Worm (Caenorhabditis elegans) whole organism, young adult: ENCODE measurements around the gene C41H7.9.

ENCODE experiments used
- B0336.3 ChIP-seq: fragments of 200-800 bp; sonication (Bioruptor generic); IDR thresholded peaks from 2 replicates; pipeline ENCODE4 v1.3.6; 2022; ENCODE audit warnings: missing genetic modification characterization, missing compliant biosample characterization
- F10E7.11 ChIP-seq: sonication (generic microtip); optimal IDR thresholded peaks from 2 replicates; lab custom pipeline; 2017; ENCODE audit warnings: mild to moderate bottlenecking, missing genetic modification characterization, moderate library complexity, missing compliant biosample characterization
- F33H1.4 ChIP-seq: fragments of 200-800 bp; sonication (Bioruptor generic); IDR thresholded peaks from 2 replicates; pipeline ENCODE4 v1.3.6; 2022; ENCODE audit warnings: missing genetic modification reagents, missing genetic modification characterization, missing compliant biosample characterization
- F37B4.10 ChIP-seq: fragments of 200-800 bp; sonication (Bioruptor generic); IDR thresholded peaks from 2 replicates; pipeline ENCODE4 v1.3.6; 2022; ENCODE audit warnings: missing genetic modification characterization, missing compliant biosample characterization
- F49E8.2 ChIP-seq: sonication (generic microtip); optimal IDR thresholded peaks from 3 replicates; lab custom pipeline; 2017; ENCODE audit warnings: missing genetic modification characterization, mild to moderate bottlenecking, missing compliant biosample characterization, antibody characterized with exemption, moderate library complexity; ENCODE audit not compliant: insufficient read depth
- K11D2.4 ChIP-seq: fragments of 200-800 bp; sonication (Bioruptor generic); IDR thresholded peaks from 2 replicates; pipeline ENCODE4 v1.3.6; 2022; ENCODE audit warnings: missing genetic modification reagents, missing genetic modification characterization, missing compliant biosample characterization
- K12H6.12 ChIP-seq: fragments of 200-800 bp; sonication (Bioruptor generic); optimal IDR thresholded peaks from 2 replicates; lab custom pipeline; 2018; ENCODE audit warnings: mild to moderate bottlenecking, missing genetic modification characterization, missing compliant biosample characterization
- Y53G8AR.9 ChIP-seq: fragments of 200-800 bp; sonication (Bioruptor generic); conservative IDR thresholded peaks from 2 replicates; pipeline ENCODE4 v1.3.6; 2022; ENCODE audit warnings: missing genetic modification reagents, missing genetic modification characterization, missing compliant biosample characterization
- Y56A3A.18 ChIP-seq: fragments of 200-800 bp; sonication (Bioruptor generic); IDR thresholded peaks from 2 replicates; pipeline ENCODE4 v1.3.6; 2022; ENCODE audit warnings: missing genetic modification reagents, missing genetic modification characterization, missing compliant biosample characterization
- Y67H2A.10 ChIP-seq: fragments of 200-800 bp; sonication (Bioruptor generic); conservative IDR thresholded peaks from 2 replicates; pipeline ENCODE4 v1.3.6; 2022; ENCODE audit warnings: missing genetic modification reagents, missing genetic modification characterization, missing compliant biosample characterization
- akir-1 ChIP-seq: fragments of 200-800 bp; sonication (Bioruptor generic); optimal IDR thresholded peaks from 2 replicates; lab custom pipeline; 2018; ENCODE audit warnings: mild to moderate bottlenecking, missing genetic modification characterization, moderate library complexity, missing compliant biosample characterization
- athp-1 ChIP-seq: sonication (generic microtip); optimal IDR thresholded peaks from 2 replicates; lab custom pipeline; 2017; ENCODE audit warnings: mild to moderate bottlenecking, missing genetic modification characterization, missing compliant biosample characterization
- attf-3 ChIP-seq: fragments of 200-800 bp; sonication (Bioruptor generic); conservative IDR thresholded peaks from 2 replicates; pipeline ENCODE4 v1.3.6; 2022; ENCODE audit warnings: missing genetic modification reagents, missing genetic modification characterization, missing compliant biosample characterization
- attf-5 ChIP-seq: fragments of 200-800 bp; sonication (Bioruptor generic); optimal IDR thresholded peaks from 2 replicates; lab custom pipeline; 2018; ENCODE audit warnings: mild to moderate bottlenecking, missing genetic modification characterization, missing compliant biosample characterization
- attf-6 ChIP-seq: fragments of 200-800 bp; sonication (Bioruptor generic); IDR thresholded peaks from 2 replicates; pipeline ENCODE4 v1.3.6; 2022; ENCODE audit warnings: missing genetic modification reagents, missing genetic modification characterization, missing compliant biosample characterization
- bed-2 ChIP-seq: fragments of 200-800 bp; sonication (Bioruptor generic); IDR thresholded peaks from 2 replicates; pipeline ENCODE4 v1.3.6; 2022; ENCODE audit warnings: missing genetic modification reagents, missing genetic modification characterization, missing compliant biosample characterization
- ccch-3 ChIP-seq: fragments of 200-800 bp; sonication (Bioruptor generic); optimal IDR thresholded peaks from 2 replicates; lab custom pipeline; 2018; ENCODE audit warnings: mild to moderate bottlenecking, missing genetic modification characterization, missing compliant biosample characterization
- cebp-2 ChIP-seq: fragments of 200-800 bp; sonication (Bioruptor generic); IDR thresholded peaks from 2 replicates; pipeline ENCODE4 v1.3.6; 2022; ENCODE audit warnings: missing genetic modification characterization, missing compliant biosample characterization
- ceh-27 ChIP-seq: fragments of 200-800 bp; sonication (Bioruptor generic); optimal IDR thresholded peaks from 2 replicates; lab custom pipeline; 2018; ENCODE audit warnings: mild to moderate bottlenecking, missing genetic modification characterization, moderate library complexity, missing compliant biosample characterization
- ceh-79 ChIP-seq: sonication (generic microtip); optimal IDR thresholded peaks from 2 replicates; lab custom pipeline; 2017; ENCODE audit warnings: mild to moderate bottlenecking, missing genetic modification characterization, missing compliant biosample characterization
- dpl-1 ChIP-seq: fragments of 150-350 bp; optimal IDR thresholded peaks from 2 replicates; lab custom pipeline; 2014; ENCODE audit warnings: missing biosample characterization, missing genetic modification reagents, missing genetic modification characterization
- ets-4 ChIP-seq: fragments of 200-800 bp; sonication (Bioruptor generic); optimal IDR thresholded peaks from 2 replicates; lab custom pipeline; 2018; ENCODE audit warnings: mild to moderate bottlenecking, missing genetic modification characterization, missing compliant biosample characterization
- gei-17 ChIP-seq: fragments of 200-800 bp; sonication (Bioruptor generic); optimal IDR thresholded peaks from 2 replicates; lab custom pipeline; 2018; ENCODE audit warnings: mild to moderate bottlenecking, missing genetic modification characterization, missing compliant biosample characterization
- hrde-1 ChIP-seq: sonication (generic microtip); optimal IDR thresholded peaks from 2 replicates; lab custom pipeline; 2016; ENCODE audit warnings: missing genetic modification characterization, mild to moderate bottlenecking, missing compliant biosample characterization, moderate library complexity, missing genotype, missing genetic modification reagents, borderline replicate concordance
- lag-1 ChIP-seq: fragments of 200-800 bp; sonication (Bioruptor generic); IDR thresholded peaks from 2 replicates; pipeline ENCODE4 v1.3.6; 2022; ENCODE audit warnings: missing genetic modification reagents, missing genetic modification characterization, missing compliant biosample characterization
- let-526 ChIP-seq: fragments of 200-800 bp; sonication (Bioruptor generic); IDR thresholded peaks from 2 replicates; pipeline ENCODE4 v1.3.6; 2022; ENCODE audit warnings: missing genetic modification reagents, missing genetic modification characterization, missing compliant biosample characterization
- lin-26 ChIP-seq: fragments of 200-800 bp; sonication (Bioruptor generic); IDR thresholded peaks from 2 replicates; pipeline ENCODE4 v1.3.6; 2022; ENCODE audit warnings: missing genetic modification reagents, missing genetic modification characterization, missing compliant biosample characterization
- lin-35 ChIP-seq, 3 experiments: fragments of 150-350 bp in 2 of 3; sonication (generic microtip) in 1 of 3; optimal IDR thresholded peaks; 2 replicates each; lab custom pipeline; 2014 to 2018; ENCODE audit warnings: missing biosample characterization in 3 of 3, missing genetic modification characterization in 3 of 3, missing genetic modification reagents in 3 of 3
- lin-54 ChIP-seq: fragments of 200-800 bp; sonication (Bioruptor generic); optimal IDR thresholded peaks from 2 replicates; lab custom pipeline; 2018; ENCODE audit warnings: mild to moderate bottlenecking, missing genetic modification characterization, missing compliant biosample characterization
- lsy-27 ChIP-seq: sonication (generic microtip); optimal IDR thresholded peaks from 2 replicates; lab custom pipeline; 2017; ENCODE audit warnings: missing genetic modification characterization, mild to moderate bottlenecking, missing compliant biosample characterization, antibody characterized with exemption, missing genotype, borderline replicate concordance; ENCODE audit not compliant: insufficient read depth
- madf-3 ChIP-seq: fragments of 200-800 bp; sonication (Bioruptor generic); IDR thresholded peaks from 2 replicates; pipeline ENCODE4 v1.3.6; 2022; ENCODE audit warnings: missing genetic modification reagents, missing genetic modification characterization, missing compliant biosample characterization
- mcd-1 ChIP-seq: fragments of 200-800 bp; sonication (Bioruptor generic); IDR thresholded peaks from 2 replicates; pipeline ENCODE4 v1.3.6; 2022; ENCODE audit warnings: missing genetic modification reagents, missing genetic modification characterization, missing compliant biosample characterization
- mes-4 ChIP-seq: sonication (generic microtip); optimal IDR thresholded peaks from 2 replicates; lab custom pipeline; 2016; ENCODE audit warnings: missing genotype, missing genetic modification characterization, missing compliant biosample characterization
- nfyb-1 ChIP-seq: fragments of 200-800 bp; sonication (Bioruptor generic); IDR thresholded peaks from 2 replicates; pipeline ENCODE4 v1.3.6; 2022; ENCODE audit warnings: missing genetic modification reagents, missing genetic modification characterization, missing compliant biosample characterization
- nhr-120 ChIP-seq: fragments of 200-800 bp; sonication (Bioruptor generic); IDR thresholded peaks from 2 replicates; pipeline ENCODE4 v1.3.6; 2022; ENCODE audit warnings: missing genetic modification characterization, missing compliant biosample characterization
- pbrm-1 ChIP-seq: fragments of 200-800 bp; sonication (Bioruptor generic); IDR thresholded peaks from 2 replicates; pipeline ENCODE4 v1.3.6; 2022; ENCODE audit warnings: missing genetic modification reagents, missing genetic modification characterization, missing compliant biosample characterization
- pha-4 ChIP-seq: fragments of 150-350 bp; sonication (generic microtip); optimal IDR thresholded peaks from 2 replicates; lab custom pipeline; 2014; ENCODE audit warnings: missing biosample characterization, missing genetic modification reagents, missing genetic modification characterization
- repo-1 ChIP-seq: sonication (generic microtip); optimal IDR thresholded peaks from 2 replicates; lab custom pipeline; 2017; ENCODE audit warnings: mild to moderate bottlenecking, missing genetic modification characterization, missing compliant biosample characterization
- rpc-1 ChIP-seq, 2 experiments: fragments of 150-350 bp in 1 of 2; sonication (generic microtip) in 1 of 2; optimal IDR thresholded peaks; 2 replicates each; lab custom pipeline; 2014 to 2018; ENCODE audit warnings: missing biosample characterization in 1 of 2, missing genetic modification characterization in 1 of 2, missing genetic modification reagents in 1 of 2, missing genotype in 1 of 2
- sea-2 ChIP-seq: fragments of 200-800 bp; sonication (Bioruptor generic); IDR thresholded peaks from 2 replicates; pipeline ENCODE4 v1.3.6; 2022; ENCODE audit warnings: missing genetic modification characterization, missing compliant biosample characterization
- sptf-2 ChIP-seq: fragments of 200-800 bp; sonication (Bioruptor generic); optimal IDR thresholded peaks from 2 replicates; lab custom pipeline; 2018; ENCODE audit warnings: mild to moderate bottlenecking, missing genetic modification characterization, missing compliant biosample characterization
- tbx-9 ChIP-seq: sonication (generic microtip); optimal IDR thresholded peaks from 2 replicates; lab custom pipeline; 2016; ENCODE audit warnings: borderline replicate concordance, missing genetic modification characterization, inconsistent platforms, missing compliant biosample characterization
- tlf-1 ChIP-seq: fragments of 200-800 bp; sonication (Bioruptor generic); optimal IDR thresholded peaks from 2 replicates; lab custom pipeline; 2018; ENCODE audit warnings: mild to moderate bottlenecking, missing genetic modification characterization, missing compliant biosample characterization
- unc-130 ChIP-seq: sonication (generic microtip); optimal IDR thresholded peaks from 2 replicates; lab custom pipeline; 2016; ENCODE audit warnings: missing genetic modification reagents, missing genetic modification characterization, missing compliant biosample characterization
- zfh-2 ChIP-seq: fragments of 200-800 bp; sonication (Bioruptor generic); conservative IDR thresholded peaks from 2 replicates; pipeline ENCODE4 v1.3.6; 2022; ENCODE audit warnings: missing genetic modification reagents, missing genetic modification characterization, missing compliant biosample characterization
- zim-3 ChIP-seq: sonication (generic microtip); optimal IDR thresholded peaks from 2 replicates; lab custom pipeline; 2017; ENCODE audit warnings: mild to moderate bottlenecking, missing genetic modification characterization, moderate library complexity, missing compliant biosample characterization
- ztf-6 ChIP-seq: fragments of 200-800 bp; sonication (Bioruptor generic); IDR thresholded peaks from 2 replicates; pipeline ENCODE4 v1.3.6; 2022; ENCODE audit warnings: missing genetic modification reagents, missing genetic modification characterization, missing compliant biosample characterization

The C41H7.9 gene

DNA sequence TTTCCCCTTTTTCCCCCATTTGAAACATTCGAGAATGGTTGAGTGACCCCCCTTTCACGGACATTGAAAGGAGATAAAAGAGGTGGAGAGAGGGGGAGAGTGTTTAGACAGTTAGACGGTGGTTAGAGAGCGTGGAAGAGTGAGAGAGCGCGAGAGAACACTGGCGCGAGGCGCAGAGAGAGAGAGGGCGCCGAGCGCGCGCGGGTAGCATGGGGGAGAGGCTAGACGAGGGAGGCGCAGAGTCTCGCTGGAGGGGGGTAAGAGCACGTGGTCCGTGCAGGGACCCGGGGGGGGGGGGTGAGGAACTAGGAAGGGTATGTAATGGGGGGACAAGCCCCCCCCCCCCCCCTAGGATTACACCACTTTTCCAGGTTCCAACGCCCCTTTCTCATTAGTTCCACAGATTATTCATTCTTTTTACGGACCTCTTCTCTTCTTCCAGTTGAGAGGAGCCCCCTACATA is 38.1 kb downstream of the C41H7.9 start (continued):
- no peak for TF ChIP-seq hrde-1 (tag; lab: Kevin White, UChicago)
- TF ChIP-seq F10E7.11 (tag; lab: Kevin White, UChicago), result peak; percentile 62
- TF ChIP-seq lag-1 (GFP tag; lab: Robert Waterston, UW), result peak; percentile 87
- TF ChIP-seq let-526, result peak; percentile 92
- TF ChIP-seq madf-3 (GFP tag; lab: Robert Waterston, UW), result peak; percentile 83; the same call in 1 of the 2 replicates
- peak; percentile 44; the same call in 1 of the 2 replicates for TF ChIP-seq Y56A3A.18 (GFP tag; lab: Robert Waterston, UW)
- peak; percentile 59; the same call in 1 of the 2 replicates for TF ChIP-seq Y67H2A.10 (GFP tag; lab: Robert Waterston, UW)
- peak; percentile 95 for TF ChIP-seq mcd-1 (GFP tag; lab: Robert Waterston, UW)
- peak; percentile 75 for TF ChIP-seq tlf-1 (GFP tag; lab: Kevin White, UChicago)
- no peak for TF ChIP-seq ccch-3 (GFP tag; lab: Kevin White, UChicago)
- TF ChIP-seq pbrm-1 (GFP tag; lab: Robert Waterston, UW), result peak; percentile 97
- peak; percentile 49; the same call in 1 of the 2 replicates for TF ChIP-seq attf-6 (GFP tag; lab: Robert Waterston, UW)
- TF ChIP-seq F37B4.10, result 0 out of 2 replicates have a peak, but pooled peaks have one; percentile 27
- TF ChIP-seq unc-130 (GFP tag; lab: Kevin White, UChicago), result no peak
- peak; percentile 43 for TF ChIP-seq ets-4 (GFP tag; lab: Kevin White, UChicago)
- TF ChIP-seq dpl-1 (GFP tag; lab: Kevin White, UChicago), result peak; percentile 1
- peak; percentile 88 for TF ChIP-seq pha-4 (tag; lab: Kevin White, UChicago)
- TF ChIP-seq sptf-2, result peak; percentile 4
- TF ChIP-seq bed-2, result 0 out of 2 replicates have a peak, but pooled peaks have one; percentile 42
- peak; percentile 35 for TF ChIP-seq ceh-79 (tag; lab: Kevin White, UChicago)
- TF ChIP-seq F49E8.2 (tag; lab: Kevin White, UChicago), result no peak
- TF ChIP-seq sea-2 (GFP tag; lab: Robert Waterston, UW), result peak; percentile 79; the same call in 1 of the 2 replicates
- peak in 1 of 3 experiments; percentile 83 for TF ChIP-seq lin-35 (GFP tag; optimal IDR thresholded peaks at IDR 0.05; lab: Kevin White, UChicago)
- TF ChIP-seq gei-17, result peak; percentile 85
- TF ChIP-seq zim-3 (tag; lab: Kevin White, UChicago), result peak; percentile 54
- TF ChIP-seq K12H6.12 (tag; lab: Kevin White, UChicago), result peak; percentile 93
- TF ChIP-seq athp-1, result peak; percentile 82
- TF ChIP-seq mes-4 (tag; lab: Kevin White, UChicago), result no peak
- peak; percentile 73 for TF ChIP-seq akir-1
- TF ChIP-seq nhr-120, result 0 out of 2 replicates have a peak, but pooled peaks have one; percentile 87
- TF ChIP-seq tbx-9 (tag; lab: Kevin White, UChicago), result no peak
- TF ChIP-seq lsy-27 (tag; lab: Kevin White, UChicago), result no peak
- TF ChIP-seq K11D2.4 (GFP tag; lab: Robert Waterston, UW), result peak; percentile 97
- peak; percentile 85 for TF ChIP-seq Y53G8AR.9
- TF ChIP-seq ceh-27 (GFP tag; lab: Kevin White, UChicago), result peak; percentile 96
- peak; percentile 78; the same call in 1 of the 2 replicates for TF ChIP-seq cebp-2 (GFP tag; lab: Robert Waterston, UW)
- TF ChIP-seq F33H1.4 (GFP tag; lab: Robert Waterston, UW), result no peak; the same call in 1 of the 2 replicates
- TF ChIP-seq attf-3, result 0 out of 2 replicates have a peak, but pooled peaks have one; percentile 30
- TF ChIP-seq rpc-1 (optimal IDR thresholded peaks at IDR 0.05; lab: Kevin White, UChicago), result no peak
- no peak for TF ChIP-seq rpc-1 (tag; optimal IDR thresholded peaks at IDR 0.05; lab: Kevin White, UChicago)
- TF ChIP-seq attf-5 (GFP tag; lab: Kevin White, UChicago), result peak; percentile 74
- TF ChIP-seq B0336.3, result peak; percentile 97
- TF ChIP-seq zfh-2 (GFP tag; lab: Robert Waterston, UW), result peak; percentile 100
- peak; percentile 91 for TF ChIP-seq repo-1 (tag; lab: Kevin White, UChicago)
- TF ChIP-seq lin-26, result peak; percentile 75
- peak; percentile 58; the same call in 1 of the 2 replicates for TF ChIP-seq ztf-6 (GFP tag; lab: Robert Waterston, UW)
- peak; percentile 70 for TF ChIP-seq lin-54 (GFP tag; lab: Kevin White, UChicago)
- peak; percentile 97 for TF ChIP-seq nfyb-1 (GFP tag; lab: Robert Waterston, UW)
